Worm (Caenorhabditis elegans): ENCODE measurements around the gene fbxb-11.
"Not testable (repeated sequence)": the region's sequence is repeated elsewhere in the genome, so short reads cannot be mapped to it uniquely, and the experiment has no call there.

fbxb-11 gene

DNA sequence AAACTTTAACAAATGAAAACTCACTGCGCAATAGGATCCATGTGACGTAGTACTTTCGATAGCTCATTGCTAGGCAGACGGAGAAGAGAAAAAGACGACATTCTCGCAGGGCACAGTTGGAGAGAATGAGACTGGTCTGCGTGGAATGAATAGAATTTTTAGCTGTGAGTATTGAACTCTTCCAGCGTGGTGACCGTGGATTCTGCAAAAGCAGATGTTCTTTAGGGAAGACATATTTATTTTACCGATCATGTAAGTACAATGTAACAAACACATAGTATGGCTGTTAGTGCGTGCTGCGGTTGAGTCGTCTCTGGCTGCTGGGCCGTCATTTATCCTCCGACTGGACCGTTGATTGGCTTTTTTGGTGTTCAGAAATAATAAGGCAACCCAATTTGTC lies 28.6 kb downstream of the fbxb-11 start, which contains the start of gene F36H5.9:
Gene F36H5.9 (minus strand): TSS at position 101 of the 400 bp plus-strand sequence.
- TF ChIP-seq him-1 (tag; optimal IDR thresholded peaks at IDR 0.05) (no peak), dao-5 (tag; optimal IDR thresholded peaks at IDR 0.05) (no peak), W03F9.2 (tag; optimal IDR thresholded peaks at IDR 0.05) (no peak)

DNA sequence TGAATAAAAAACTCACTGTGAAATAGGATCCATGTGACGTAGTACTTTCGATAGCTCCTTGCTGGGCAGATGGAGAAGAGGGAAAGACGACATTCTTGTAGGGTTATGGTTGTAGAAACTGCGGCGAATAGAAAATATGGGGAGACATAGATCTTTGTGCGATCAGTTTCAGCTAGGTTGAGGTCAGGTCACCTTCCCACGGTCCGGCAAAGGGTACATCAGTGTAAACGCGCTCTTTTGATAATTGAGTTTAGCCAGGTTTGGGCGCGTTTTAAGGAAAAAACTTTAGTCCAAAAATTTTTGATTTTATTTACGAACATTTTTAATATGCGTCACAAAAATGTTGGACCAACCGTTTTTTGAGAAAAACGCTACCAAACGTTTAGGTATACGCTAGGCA lies 31.7 kb downstream of the fbxb-11 start, which contains the start of gene F36H5.17:
Gene F36H5.17 (minus strand): TSS at position 101 of the 400 bp plus-strand sequence.
- TF ChIP-seq dao-5 (tag; optimal IDR thresholded peaks at IDR 0.05) (no peak), W03F9.2 (tag; optimal IDR thresholded peaks at IDR 0.05) (no peak), him-1 (tag; optimal IDR thresholded peaks at IDR 0.05) (no peak)

DNA sequence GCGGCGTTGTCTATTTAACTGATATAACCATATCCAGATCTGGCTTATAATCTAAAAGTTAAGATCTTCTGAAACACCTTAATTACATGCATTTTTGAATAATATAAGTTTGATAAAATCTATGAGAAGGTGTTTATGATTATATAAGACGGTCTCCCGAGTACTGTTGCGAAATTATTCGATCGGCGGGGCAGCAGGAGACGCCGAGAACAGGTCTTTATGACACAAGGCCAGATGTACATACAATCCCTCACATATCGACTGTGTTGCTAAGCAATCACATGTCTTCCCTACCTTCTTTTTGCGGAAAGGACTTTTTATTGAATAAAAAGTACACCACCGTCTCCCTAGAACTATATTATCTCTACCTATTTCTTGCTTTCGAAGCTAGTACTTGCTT lies 32.2 kb downstream of the fbxb-11 start, which contains the start of gene fbxb-53:
Gene fbxb-53 (plus strand): TSS at position 301 of the 400 bp plus-strand sequence.
- no peak for TF ChIP-seq him-1 (tag; optimal IDR thresholded peaks at IDR 0.05)
- no peak for TF ChIP-seq dao-5 (tag; optimal IDR thresholded peaks at IDR 0.05)
- TF ChIP-seq W03F9.2 (tag; optimal IDR thresholded peaks at IDR 0.05): no peak

DNA sequence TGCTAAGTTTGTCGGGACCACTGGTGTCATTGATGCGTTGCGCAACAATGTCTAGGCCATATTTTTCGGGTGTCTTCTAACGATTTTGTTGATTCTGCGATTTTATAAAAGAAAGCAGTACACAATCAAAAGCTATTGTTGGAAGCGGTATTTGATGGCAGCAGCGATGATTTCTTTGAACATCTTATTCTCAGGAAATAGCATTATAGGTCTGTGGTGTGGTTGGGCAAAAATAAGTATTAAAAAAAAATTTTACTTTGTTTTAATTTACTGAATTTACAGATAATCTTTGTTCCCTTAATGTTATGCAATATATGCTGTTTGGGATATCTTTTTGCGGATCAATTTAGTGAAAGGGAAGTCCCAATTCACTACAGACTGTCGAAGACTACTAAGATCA lies 32.6 kb downstream of the fbxb-11 start, which contains the start of gene F36H5.10:
Gene F36H5.10 (plus strand): TSS at position 301 of the 400 bp plus-strand sequence.
- TF ChIP-seq W03F9.2 (tag; optimal IDR thresholded peaks at IDR 0.05) (no peak), him-1 (tag; optimal IDR thresholded peaks at IDR 0.05) (no peak), dao-5 (tag; optimal IDR thresholded peaks at IDR 0.05) (no peak)

DNA sequence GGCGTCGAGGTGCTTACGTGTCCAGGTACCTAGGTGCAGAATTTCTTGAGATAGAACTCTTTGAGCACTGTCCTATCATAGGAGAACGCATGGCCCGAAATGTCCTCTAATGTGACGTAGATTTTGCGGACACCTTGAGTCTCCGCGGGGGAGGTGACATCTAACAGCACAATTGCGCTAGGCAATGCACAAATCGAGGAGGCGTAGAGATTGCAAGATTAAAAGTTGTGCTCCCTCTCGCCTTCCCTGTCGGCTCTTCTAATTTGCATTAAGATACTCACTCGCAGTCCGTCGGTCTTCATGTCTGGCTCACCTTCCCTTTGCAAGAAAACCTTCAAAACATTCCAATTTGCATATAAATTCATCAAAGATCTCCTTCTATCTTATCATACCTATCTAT lies 35.2 kb downstream of the fbxb-11 start, which contains the start of gene F36H5.18:
Gene F36H5.18 (plus strand): TSS at position 301 of the 400 bp plus-strand sequence.
- TF ChIP-seq W03F9.2 (tag; optimal IDR thresholded peaks at IDR 0.05): no peak
- TF ChIP-seq him-1 (tag; optimal IDR thresholded peaks at IDR 0.05): no peak
- TF ChIP-seq dao-5 (tag; optimal IDR thresholded peaks at IDR 0.05): no peak

DNA sequence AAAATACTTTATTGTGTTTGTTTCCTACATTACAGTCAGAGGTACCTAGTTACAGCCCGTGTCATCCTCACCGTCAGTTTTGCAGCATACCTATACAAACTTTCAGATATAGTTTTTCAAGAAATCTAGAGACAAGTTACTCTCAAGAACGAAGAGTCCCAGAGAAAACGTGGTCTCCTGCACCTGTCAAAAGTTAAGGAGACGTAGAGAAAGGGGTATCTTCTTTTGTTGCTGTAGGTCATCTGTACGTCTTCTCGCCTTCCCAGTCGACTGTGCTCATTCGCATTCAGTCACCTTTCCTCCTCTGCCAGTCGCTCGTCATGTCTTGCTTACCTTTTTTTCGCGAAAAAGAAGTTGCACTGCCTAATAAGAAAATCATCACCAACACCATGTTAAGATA lies 37.1 kb downstream of the fbxb-11 start, which contains the start of gene F36H5.4:
Gene F36H5.4 (plus strand): TSS at position 301 of the 400 bp plus-strand sequence.
- no peak for TF ChIP-seq him-1 (tag; optimal IDR thresholded peaks at IDR 0.05)
- no peak for TF ChIP-seq dao-5 (tag; optimal IDR thresholded peaks at IDR 0.05)
- TF ChIP-seq W03F9.2 (tag; optimal IDR thresholded peaks at IDR 0.05): no peak

DNA sequence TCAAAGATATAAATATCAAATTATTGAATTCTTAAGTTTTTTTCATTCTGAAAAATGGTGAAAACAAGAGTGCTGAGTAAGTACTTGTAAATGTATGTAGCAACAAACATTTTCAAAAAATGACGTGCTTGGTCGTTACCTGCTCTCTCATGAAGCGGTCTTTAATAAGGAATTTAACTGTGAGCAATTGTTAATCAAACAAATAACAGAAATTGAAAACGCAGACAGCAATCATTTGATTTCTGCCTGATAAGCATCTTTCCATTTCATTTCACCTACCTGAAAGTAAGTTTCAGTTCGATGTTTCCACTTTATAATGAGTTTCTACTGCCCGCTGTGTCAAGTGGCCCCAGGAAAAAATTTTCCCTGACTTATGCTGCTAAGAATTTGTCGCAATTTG lies 38.7 kb downstream of the fbxb-11 start, which contains the start of gene math-28:
Gene math-28 (plus strand): TSS at position 301 of the 400 bp plus-strand sequence.
- no peak for TF ChIP-seq W03F9.2 (tag; optimal IDR thresholded peaks at IDR 0.05)
- no peak for TF ChIP-seq him-1 (tag; optimal IDR thresholded peaks at IDR 0.05)
- TF ChIP-seq dao-5 (tag; optimal IDR thresholded peaks at IDR 0.05): no peak

DNA sequence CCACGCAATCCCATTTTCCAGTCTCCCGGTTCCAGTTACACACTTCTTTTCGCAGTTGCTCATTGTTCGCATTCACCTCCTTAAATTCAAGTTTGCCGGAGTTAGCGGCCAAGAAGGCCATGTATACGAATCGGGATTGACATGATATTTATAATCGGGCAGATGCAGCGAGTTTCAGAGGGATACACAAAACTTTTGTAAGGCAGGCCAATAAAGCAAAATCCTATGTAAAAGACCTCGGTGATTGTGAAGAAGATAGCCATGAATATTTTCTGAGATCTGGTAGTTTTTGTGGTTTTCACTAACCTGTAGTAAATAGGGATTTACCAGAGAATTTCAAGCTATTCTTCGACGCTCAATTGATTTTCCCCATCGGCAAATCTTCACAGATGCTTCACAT lies 42.3 kb downstream of the fbxb-11 start:
- TF ChIP-seq dao-5 (tag; optimal IDR thresholded peaks at IDR 0.05) (no peak), W03F9.2 (tag; optimal IDR thresholded peaks at IDR 0.05) (no peak), him-1 (tag; optimal IDR thresholded peaks at IDR 0.05) (no peak)

DNA sequence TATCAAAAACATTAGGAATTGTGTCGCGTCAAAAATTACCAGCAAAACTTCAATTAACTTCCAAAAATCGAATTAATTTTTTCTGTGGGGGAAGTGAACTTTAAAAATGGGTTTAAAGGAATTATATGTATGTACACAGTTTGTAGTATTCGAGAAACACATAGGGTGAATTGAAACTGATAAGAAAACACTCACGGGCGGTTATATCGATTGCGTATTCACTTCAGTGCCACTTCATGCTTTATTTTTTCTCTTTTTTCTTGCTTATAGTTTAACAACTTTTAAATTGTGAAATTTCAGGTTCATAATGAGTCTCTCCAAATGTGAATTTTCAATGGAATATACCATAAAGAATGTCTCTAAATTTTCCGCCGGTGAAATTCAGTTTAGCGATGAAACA lies 46.9 kb downstream of the fbxb-11 start, which contains the start of gene math-26:
Gene math-26 (plus strand): TSS at position 301 of the 400 bp plus-strand sequence.
- not testable (repeated sequence) for TF ChIP-seq W03F9.2, him-1, dao-5 (tag; optimal IDR thresholded peaks at IDR 0.05)

DNA sequence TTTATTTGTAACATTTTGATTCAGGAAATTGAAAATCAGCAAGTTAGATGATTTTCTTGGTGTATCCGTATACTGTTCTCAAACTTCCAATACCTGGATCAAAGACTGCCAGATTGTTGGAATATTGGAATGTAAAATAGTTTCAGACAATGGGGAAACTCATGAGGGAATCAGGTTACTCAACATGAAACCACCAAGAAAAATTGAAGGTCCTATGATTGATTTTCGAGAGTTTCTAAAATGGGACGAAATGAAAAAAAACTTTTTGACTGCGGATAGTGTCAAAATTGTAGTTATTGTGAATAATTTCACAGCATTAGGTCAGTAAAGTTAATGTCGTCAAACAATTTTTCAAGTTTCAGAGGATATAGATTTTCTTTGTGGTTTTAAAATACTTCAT lies 47.4 kb downstream of the fbxb-11 start, which contains the start of gene math-3:
Gene math-3 (plus strand): TSS at position 301 of the 400 bp plus-strand sequence.
- TF ChIP-seq him-1 (tag; optimal IDR thresholded peaks at IDR 0.05): no peak

DNA sequence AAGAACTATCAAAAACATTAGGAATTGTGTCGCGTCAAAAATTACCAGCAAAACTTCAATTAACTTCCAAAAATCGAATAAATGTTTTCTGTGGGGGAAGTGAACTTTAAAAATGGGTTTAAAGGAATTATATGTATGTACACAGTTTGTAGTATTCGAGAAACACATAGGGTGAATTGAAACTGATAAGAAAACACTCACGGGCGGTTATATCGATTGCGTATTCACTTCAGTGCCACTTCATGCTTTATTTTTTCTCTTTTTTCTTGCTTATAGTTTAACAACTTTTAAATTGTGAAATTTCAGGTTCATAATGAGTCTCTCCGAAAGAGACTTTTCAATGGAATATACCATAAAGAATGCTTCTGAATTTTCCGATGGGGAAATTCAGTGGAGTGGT lies 50.8 kb downstream of the fbxb-11 start, which contains the start of gene F36H5.14:
Gene F36H5.14 (plus strand): TSS at position 301 of the 400 bp plus-strand sequence.
- not testable (repeated sequence) for TF ChIP-seq W03F9.2, dao-5, him-1 (tag; optimal IDR thresholded peaks at IDR 0.05)

Data from whole organism, L4/young adult.